Fruit fly (Drosophila melanogaster) ovary, adult (tissue): Measurements from ENCODE around the gene CG7044.

ENCODE experiments used
- CG17801 ChIP-seq: fragments of 200-800 bp; optimal IDR thresholded peaks from 2 replicates; lab custom pipeline; 2019; ENCODE audit warnings: missing biosample characterization, mild to moderate bottlenecking, missing genetic modification characterization, moderate library complexity; ENCODE audit not compliant: partially characterized antibody

Gene CG7044

dm6 chr3R:21101453-21102214 lies at the start of gene CG7044, which contains the start of gene Tbc1d22:
Gene CG7044 (minus strand): TSS chr3R:21101718.
Gene Tbc1d22 (plus strand): TSS chr3R:21102199.
- TF ChIP-seq CG17801 (GFP tag; lab: Kevin White, UChicago): peak; percentile 15

- no peak for TF ChIP-seq CG17801 (GFP tag; lab: Kevin White, UChicago)
These were observed 48.6 kb upstream of the CG7044 start for dm6 chr3R:21150090-21150489.

- no peak for TF ChIP-seq CG17801 (GFP tag; lab: Kevin White, UChicago)
These were observed 39.8 kb upstream of the CG7044 start for dm6 chr3R:21141341-21141740.

dm6 chr3R:21140458-21140857 lies 38.9 kb upstream of the CG7044 start, which contains the start of gene SNF4Agamma:
Gene SNF4Agamma (plus strand): TSS chr3R:21140739.
- peak; percentile 25 for TF ChIP-seq CG17801 (GFP tag; lab: Kevin White, UChicago)

dm6 chr3R:21138220-21138754 lies 36.8 kb upstream of the CG7044 start, which contains the start of gene meigo:
Gene meigo (plus strand): TSS chr3R:21138270.
- TF ChIP-seq CG17801 (GFP tag; lab: Kevin White, UChicago): peak; percentile 70

dm6 chr3R:21133951-21134350 lies 32.4 kb upstream of the CG7044 start, which contains the start of gene Usp8:
Gene Usp8 (plus strand): TSS chr3R:21134262.
- peak; percentile 45 for TF ChIP-seq CG17801 (GFP tag; lab: Kevin White, UChicago)

- no peak for TF ChIP-seq CG17801 (GFP tag; lab: Kevin White, UChicago)
These were observed 32.0 kb upstream of the CG7044 start, which contains the start of gene Trm7-34 for dm6 chr3R:21133517-21133916. Gene Trm7-34 (minus strand): TSS chr3R:21133881.

- no peak for TF ChIP-seq CG17801 (GFP tag; lab: Kevin White, UChicago)
These were observed 28.5 kb upstream of the CG7044 start, which contains the start of gene Ice2 for dm6 chr3R:21130050-21130449. Gene Ice2 (plus strand): TSS chr3R:21130216.

dm6 chr3R:21129617-21130016 lies 28.1 kb upstream of the CG7044 start, which contains the start of gene Obp93a:
Gene Obp93a (minus strand): TSS chr3R:21129717.
- no peak for TF ChIP-seq CG17801 (GFP tag; lab: Kevin White, UChicago)

dm6 chr3R:21127352-21127985 lies 26.0 kb upstream of the CG7044 start, which contains the start of the genes slmb and CG5793:
Gene slmb (minus strand): TSS chr3R:21127485.
Gene CG5793 (plus strand): TSS chr3R:21127573.
- TF ChIP-seq CG17801 (GFP tag; lab: Kevin White, UChicago): peak; percentile 60

dm6 chr3R:21126673-21127284 lies 25.3 kb upstream of the CG7044 start:
- TF ChIP-seq CG17801 (GFP tag; lab: Kevin White, UChicago): no peak

dm6 chr3R:21124225-21124624 lies 22.7 kb upstream of the CG7044 start:
- no peak for TF ChIP-seq CG17801 (GFP tag; lab: Kevin White, UChicago)

- TF ChIP-seq CG17801 (GFP tag; lab: Kevin White, UChicago): peak; percentile 40
These were observed 17.3 kb upstream of the CG7044 start, which contains the start of gene Bdbt for dm6 chr3R:21118784-21119183. Gene Bdbt (minus strand): TSS chr3R:21118856.

dm6 chr3R:21116057-21116456 lies 14.5 kb upstream of the CG7044 start, which contains the start of gene ppan:
Gene ppan (plus strand): TSS chr3R:21116254.
- TF ChIP-seq CG17801 (GFP tag; lab: Kevin White, UChicago): no peak
